Worm (Caenorhabditis elegans): ENCODE measurements around the gene C01G12.13.

DNA sequence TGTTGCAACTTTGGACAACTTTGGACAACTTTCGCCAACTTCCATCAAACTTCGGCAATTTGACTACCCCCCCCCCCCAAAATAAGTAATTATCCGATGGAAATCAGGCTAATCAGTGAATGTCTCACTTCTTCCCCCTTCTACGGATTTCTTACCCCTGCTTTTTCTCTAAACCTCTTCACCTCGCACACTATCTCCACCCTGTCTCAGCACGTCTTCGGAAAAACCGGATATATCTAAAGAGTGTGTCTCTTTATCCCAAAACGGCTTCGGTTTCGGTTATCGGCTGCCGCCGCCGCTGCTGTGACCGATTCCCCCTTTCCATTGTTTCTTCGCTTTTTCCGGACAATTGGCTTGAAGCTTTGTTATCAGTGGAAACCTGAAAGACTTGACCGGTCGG, 8.7 kb upstream of the C01G12.13 start:
- TF ChIP-seq nhr-11 (tag; optimal IDR thresholded peaks at IDR 0.05) (no peak), pqm-1 (tag; optimal IDR thresholded peaks at IDR 0.05) (no peak), unc-42 (tag; optimal IDR thresholded peaks at IDR 0.05) (no peak), sdc-2 (tag; optimal IDR thresholded peaks at IDR 0.05) (no peak), F13H6.1 (tag; optimal IDR thresholded peaks at IDR 0.05) (no peak), tbx-2 (tag; optimal IDR thresholded peaks at IDR 0.05) (no peak), rnt-1 (tag; optimal IDR thresholded peaks at IDR 0.05) (no peak), ttx-3 (tag; optimal IDR thresholded peaks at IDR 0.05) (no peak), eyg-1 (tag; optimal IDR thresholded peaks at IDR 0.05) (no peak)

Measured in whole organism, late embryonic.